Fruit fly (Drosophila melanogaster): ENCODE measurements around the gene Hrb87F.

DNA sequence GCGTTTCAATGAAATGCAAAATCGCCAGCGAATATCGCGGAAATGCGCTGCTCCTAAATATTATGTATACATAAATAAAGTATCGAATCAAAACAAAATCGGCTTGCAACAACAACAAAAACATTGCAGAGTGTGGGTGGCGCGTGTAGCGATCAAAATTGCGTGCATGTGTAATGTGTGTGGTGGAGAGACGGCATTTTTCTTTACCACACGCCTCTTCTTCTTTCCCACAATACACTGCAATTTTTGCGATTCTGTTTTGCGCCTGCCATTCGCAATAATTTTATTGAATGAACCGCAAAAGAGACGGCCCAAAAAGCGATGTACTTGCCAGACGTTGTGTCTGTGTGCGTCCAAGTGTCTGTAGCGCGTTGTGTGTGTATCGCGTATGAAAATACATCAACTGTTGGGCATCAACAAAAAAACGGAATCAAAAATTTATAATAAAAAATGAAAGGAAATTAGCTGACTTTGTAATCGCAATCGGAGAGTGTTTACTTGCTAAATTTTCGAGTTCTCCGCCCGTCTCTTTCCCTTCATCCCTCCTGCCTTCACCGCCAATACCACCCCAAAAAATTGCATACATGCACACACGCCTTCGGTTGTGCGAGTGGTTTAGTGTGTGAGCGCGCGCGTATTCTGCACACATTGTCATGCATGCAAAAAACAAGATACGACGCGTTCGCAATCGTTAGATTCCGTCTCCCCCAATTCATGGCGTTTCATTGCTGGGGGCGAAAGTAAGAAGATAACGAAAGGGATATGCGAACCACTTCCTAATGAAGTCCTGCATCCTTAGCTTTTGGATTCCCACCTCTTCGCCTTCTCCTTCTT is 24.5 kb upstream of the Hrb87F start:
- TF ChIP-seq pan (optimal IDR thresholded peaks at IDR 0.05) (no peak), CG8478 (optimal IDR thresholded peaks at IDR 0.05) (no peak)

Data from whole organism.